Fruit fly (Drosophila melanogaster) whole organism, embryonic: ENCODE results near the gene Cont.

Source experiments
- Antp ChIP-seq: fragments of 200-800 bp; sonication (Bioruptor generic); optimal IDR thresholded peaks from 3 replicates; lab custom pipeline; 2016; ENCODE audit warnings: missing biosample characterization, missing genetic modification characterization
- Atf-2 ChIP-seq: fragments of 200-800 bp; sonication (Bioruptor generic); optimal IDR thresholded peaks from 2 replicates; lab custom pipeline; 2016; ENCODE audit warnings: missing biosample characterization, missing genetic modification characterization
- BEAF-32 ChIP-seq: fragments of 200-800 bp; sonication (Bioruptor generic); optimal IDR thresholded peaks from 3 replicates; lab custom pipeline; 2017; ENCODE audit warnings: missing biosample characterization, missing genetic modification characterization, mild to moderate bottlenecking, moderate library complexity, missing genetic modification reagents
- CG10431 ChIP-seq: fragments of 200-800 bp; sonication (Bioruptor generic); optimal IDR thresholded peaks from 3 replicates; lab custom pipeline; 2018; ENCODE audit warnings: missing biosample characterization, mild to moderate bottlenecking, missing genetic modification characterization
- CG10959 ChIP-seq: fragments of 200-800 bp; sonication (Bioruptor generic); IDR thresholded peaks from 2 replicates; pipeline ENCODE4 v1.3.6; 2022; ENCODE audit warnings: missing biosample characterization, missing genetic modification characterization
- CG11085 ChIP-seq: fragments of 200-800 bp; sonication (Bioruptor generic); IDR thresholded peaks from 2 replicates; pipeline ENCODE4 v1.3.6; 2022; ENCODE audit warnings: missing biosample characterization, missing genetic modification characterization
- CG11398 ChIP-seq: fragments of 200-800 bp; sonication (Bioruptor generic); optimal IDR thresholded peaks from 2 replicates; lab custom pipeline; 2016; ENCODE audit warnings: missing biosample characterization, missing genetic modification characterization
- CG12236 ChIP-seq: fragments of 200-800 bp; sonication (Bioruptor generic); optimal IDR thresholded peaks from 2 replicates; lab custom pipeline; 2016; ENCODE audit warnings: missing biosample characterization, missing genetic modification characterization
- CG12299 ChIP-seq: fragments of 200-800 bp; sonication (Bioruptor generic); optimal IDR thresholded peaks from 2 replicates; lab custom pipeline; 2018; ENCODE audit warnings: missing biosample characterization, mild to moderate bottlenecking, missing genetic modification characterization
- CG13287 ChIP-seq: fragments of 200-800 bp; sonication (Bioruptor generic); IDR thresholded peaks from 2 replicates; pipeline ENCODE4 v1.3.6; 2022; ENCODE audit warnings: missing biosample characterization, missing genetic modification characterization; ENCODE audit not compliant: partially characterized antibody
- CG14860 ChIP-seq: fragments of 200-800 bp; sonication (Bioruptor generic); IDR thresholded peaks from 3 replicates; pipeline ENCODE4 v1.3.6; 2022; ENCODE audit warnings: missing biosample characterization, missing genetic modification characterization; ENCODE audit not compliant: partially characterized antibody
- CG15011 ChIP-seq: fragments of 200-800 bp; sonication (Bioruptor generic); optimal IDR thresholded peaks from 3 replicates; lab custom pipeline; 2018; ENCODE audit warnings: missing biosample characterization, mild to moderate bottlenecking, missing genetic modification characterization
- CG15269 ChIP-seq: fragments of 200-800 bp; sonication (Bioruptor generic); optimal IDR thresholded peaks from 2 replicates; lab custom pipeline; 2018; ENCODE audit warnings: missing biosample characterization, mild to moderate bottlenecking, missing genetic modification characterization, moderate library complexity
- CG16813 ChIP-seq: fragments of 200-800 bp; sonication (Bioruptor generic); IDR thresholded peaks from 3 replicates; pipeline ENCODE4 v1.3.6; 2022; ENCODE audit warnings: missing biosample characterization, missing genetic modification characterization; ENCODE audit not compliant: partially characterized antibody
- CG18476 ChIP-seq: fragments of 200-800 bp; sonication (Bioruptor generic); optimal IDR thresholded peaks from 2 replicates; lab custom pipeline; 2016; ENCODE audit warnings: missing biosample characterization, mild to moderate bottlenecking, missing genetic modification characterization
- CG18599 ChIP-seq: fragments of 200-800 bp; sonication (Bioruptor generic); optimal IDR thresholded peaks from 3 replicates; lab custom pipeline; 2017; ENCODE audit warnings: missing biosample characterization, missing genetic modification characterization, mild to moderate bottlenecking, moderate library complexity, missing genetic modification reagents
- CG2120 ChIP-seq: fragments of 200-800 bp; sonication (Bioruptor generic); optimal IDR thresholded peaks from 3 replicates; lab custom pipeline; 2016; ENCODE audit warnings: missing biosample characterization, missing genetic modification characterization
- CG2199 ChIP-seq: fragments of 200-800 bp; sonication (Bioruptor generic); IDR thresholded peaks from 3 replicates; pipeline ENCODE4 v1.3.6; 2022; ENCODE audit warnings: missing biosample characterization, missing genetic modification characterization
- CG31388 ChIP-seq: fragments of 200-800 bp; sonication (Bioruptor generic); optimal IDR thresholded peaks from 2 replicates; lab custom pipeline; 2016; ENCODE audit warnings: missing biosample characterization, missing genetic modification characterization
- CG32532 ChIP-seq: fragments of 200-800 bp; sonication (Bioruptor generic); IDR thresholded peaks from 2 replicates; pipeline ENCODE4 v1.3.6; 2022; ENCODE audit warnings: missing biosample characterization, missing genetic modification characterization
- CG5953 ChIP-seq: fragments of 200-800 bp; sonication (Bioruptor generic); IDR thresholded peaks from 2 replicates; pipeline ENCODE4 v1.3.6; 2022; ENCODE audit warnings: missing biosample characterization, missing genetic modification characterization
- CG6683 ChIP-seq: fragments of 200-800 bp; sonication (Bioruptor generic); optimal IDR thresholded peaks from 2 replicates; lab custom pipeline; 2017; ENCODE audit warnings: missing biosample characterization, mild to moderate bottlenecking, missing genetic modification characterization, missing genetic modification reagents
- CG7271 ChIP-seq: fragments of 200-800 bp; sonication (Bioruptor generic); optimal IDR thresholded peaks from 2 replicates; lab custom pipeline; 2018; ENCODE audit warnings: missing biosample characterization, mild to moderate bottlenecking, missing genetic modification characterization, moderate library complexity
- CG8924 ChIP-seq: fragments of 200-800 bp; optimal IDR thresholded peaks from 3 replicates; lab custom pipeline; 2019; ENCODE audit warnings: missing biosample characterization, mild to moderate bottlenecking, missing genetic modification characterization, moderate library complexity
- Dek ChIP-seq: fragments of 200-800 bp; sonication (Bioruptor generic); optimal IDR thresholded peaks from 3 replicates; lab custom pipeline; 2019; ENCODE audit warnings: missing biosample characterization, mild to moderate bottlenecking, missing genetic modification characterization, moderate library complexity
- Gug ChIP-seq: fragments of 200-800 bp; sonication (Bioruptor generic); IDR thresholded peaks from 4 replicates; pipeline ENCODE4 v1.3.6; 2022; ENCODE audit warnings: missing biosample characterization, missing genetic modification characterization
- HmgZ ChIP-seq: fragments of 200-800 bp; sonication (Bioruptor generic); optimal IDR thresholded peaks from 2 replicates; lab custom pipeline; 2018; ENCODE audit warnings: missing biosample characterization, mild to moderate bottlenecking, missing genetic modification characterization
- Hr51 ChIP-seq, 2 experiments: fragments of 200-800 bp; sonication (Bioruptor generic); optimal IDR thresholded peaks; 2 replicates in 1 of 2; 3 replicates in 1 of 2; lab custom pipeline; 2016 to 2018; ENCODE audit warnings: missing biosample characterization in 2 of 2, missing genetic modification characterization in 2 of 2, mild to moderate bottlenecking in 1 of 2, moderate library complexity in 1 of 2
- Meics ChIP-seq: fragments of 200-800 bp; sonication (Bioruptor generic); optimal IDR thresholded peaks from 2 replicates; lab custom pipeline; 2017; ENCODE audit warnings: missing biosample characterization, mild to moderate bottlenecking, missing genetic modification characterization
- Mes4 ChIP-seq: fragments of 200-800 bp; sonication (Bioruptor generic); optimal IDR thresholded peaks from 2 replicates; lab custom pipeline; 2016; ENCODE audit warnings: missing biosample characterization, missing genetic modification characterization
- NfI ChIP-seq: fragments of 200-800 bp; sonication (Bioruptor generic); optimal IDR thresholded peaks from 3 replicates; lab custom pipeline; 2018; ENCODE audit warnings: missing biosample characterization, mild to moderate bottlenecking, missing genetic modification characterization, moderate library complexity
- Oaz ChIP-seq: fragments of 200-800 bp; sonication (Bioruptor generic); IDR thresholded peaks from 2 replicates; pipeline ENCODE4 v1.3.6; 2022; ENCODE audit warnings: missing biosample characterization, missing genetic modification characterization
- Rx ChIP-seq: fragments of 200-800 bp; sonication (Bioruptor generic); IDR thresholded peaks from 2 replicates; pipeline ENCODE4 v1.3.6; 2022; ENCODE audit warnings: missing biosample characterization, missing genetic modification characterization
- Taf1 ChIP-seq: fragments of 200-800 bp; sonication (Bioruptor generic); IDR thresholded peaks from 2 replicates; pipeline ENCODE4 v1.3.6; 2022; ENCODE audit warnings: missing biosample characterization, missing genetic modification characterization
- al ChIP-seq: fragments of 200-800 bp; sonication (Bioruptor generic); IDR thresholded peaks from 2 replicates; pipeline ENCODE4 v1.3.6; 2022; ENCODE audit warnings: missing biosample characterization, missing genetic modification characterization
- amos ChIP-seq: fragments of 200-800 bp; sonication (Bioruptor generic); IDR thresholded peaks from 2 replicates; pipeline ENCODE4 v1.3.6; 2022; ENCODE audit warnings: missing biosample characterization, missing genetic modification characterization; ENCODE audit not compliant: partially characterized antibody
- bsh ChIP-seq, 2 experiments: fragments of 200-800 bp; sonication (Bioruptor generic); optimal IDR thresholded peaks; 2 replicates each; lab custom pipeline; 2017 to 2018; ENCODE audit warnings: mild to moderate bottlenecking in 2 of 2, missing biosample characterization in 2 of 2, missing genetic modification characterization in 2 of 2, moderate library complexity in 1 of 2
- ci ChIP-seq: fragments of 200-800 bp; sonication (Bioruptor generic); IDR thresholded peaks from 3 replicates; pipeline ENCODE4 v1.3.6; 2022; ENCODE audit warnings: missing biosample characterization, missing genetic modification characterization
- danr ChIP-seq: fragments of 200-800 bp; sonication (Bioruptor generic); IDR thresholded peaks from 2 replicates; pipeline ENCODE4 v1.3.6; 2022; ENCODE audit warnings: missing biosample characterization, missing genetic modification characterization
- dm ChIP-seq: fragments of 200-800 bp; sonication (Bioruptor generic); optimal IDR thresholded peaks from 3 replicates; lab custom pipeline; 2016; ENCODE audit warnings: missing biosample characterization, missing genetic modification characterization
- ems ChIP-seq: fragments of 200-800 bp; sonication (Bioruptor generic); optimal IDR thresholded peaks from 3 replicates; lab custom pipeline; 2016; ENCODE audit warnings: missing biosample characterization, missing genetic modification characterization
- eyg ChIP-seq: fragments of 200-800 bp; sonication (Bioruptor generic); optimal IDR thresholded peaks from 3 replicates; lab custom pipeline; 2016; ENCODE audit warnings: missing biosample characterization, missing genetic modification characterization
- fd64A ChIP-seq: fragments of 200-800 bp; sonication (Bioruptor generic); optimal IDR thresholded peaks from 3 replicates; lab custom pipeline; 2018; ENCODE audit warnings: missing biosample characterization, mild to moderate bottlenecking, missing genetic modification characterization
- gce ChIP-seq: fragments of 200-800 bp; sonication (Bioruptor generic); IDR thresholded peaks from 3 replicates; pipeline ENCODE4 v1.3.6; 2022; ENCODE audit warnings: missing biosample characterization, missing genetic modification characterization
- gsb-n ChIP-seq: fragments of 200-800 bp; sonication (Bioruptor generic); optimal IDR thresholded peaks from 3 replicates; lab custom pipeline; 2018; ENCODE audit warnings: missing biosample characterization, mild to moderate bottlenecking, missing genetic modification characterization
- luna ChIP-seq: fragments of 200-800 bp; sonication (Bioruptor generic); optimal IDR thresholded peaks from 2 replicates; lab custom pipeline; 2016; ENCODE audit warnings: missing biosample characterization, missing genetic modification characterization
- pum ChIP-seq: fragments of 200-800 bp; sonication (Bioruptor generic); optimal IDR thresholded peaks from 2 replicates; lab custom pipeline; 2016; ENCODE audit warnings: missing biosample characterization, missing genetic modification characterization
- sc ChIP-seq, 3 experiments: fragments of >200 bp in 2 of 3; fragments of 200-800 bp in 1 of 3; sonication (Bioruptor generic) in 1 of 3; optimal IDR thresholded peaks; 2 replicates in 2 of 3; 3 replicates in 1 of 3; lab custom pipeline; 2017; ENCODE audit warnings: mild to moderate bottlenecking in 1 of 3, missing biosample characterization in 1 of 3, missing genetic modification characterization in 1 of 3, missing genetic modification reagents in 1 of 3
- tll ChIP-seq, 2 experiments: fragments of 200-800 bp in 1 of 2; fragments of >200 bp in 1 of 2; sonication (Bioruptor generic) in 1 of 2; optimal IDR thresholded peaks; 2 replicates each; lab custom pipeline; 2017 to 2019; ENCODE audit warnings: missing biosample characterization in 2 of 2, missing genetic modification characterization in 2 of 2, mild to moderate bottlenecking in 1 of 2, moderate library complexity in 1 of 2
- usp ChIP-seq: fragments of >200 bp; optimal IDR thresholded peaks from 2 replicates; lab custom pipeline; 2017; ENCODE audit warnings: missing biosample characterization, missing genetic modification characterization

Gene Cont

dm6 chr3R:4360668-4361110, 20.4 kb upstream of the Cont start (continued):
- TF ChIP-seq bsh (GFP tag; optimal IDR thresholded peaks at IDR 0.05; lab: Kevin White, UChicago) = no peak
- 0 out of 2 replicates have a peak, but pooled peaks have one; percentile 19 for TF ChIP-seq amos (GFP tag; lab: Robert Waterston, UW)
- no peak for TF ChIP-seq CG15269 (tag; lab: Kevin White, UChicago)
- TF ChIP-seq gce = no peak
- no peak for TF ChIP-seq CG2199 (GFP tag; lab: Robert Waterston, UW)
- TF ChIP-seq CG8924 (tag; lab: Kevin White, UChicago) = no peak
- peak; percentile 21 for TF ChIP-seq BEAF-32 (GFP tag; lab: Kevin White, UChicago)
- TF ChIP-seq eyg = no peak
- TF ChIP-seq CG12236 (GFP tag; lab: Kevin White, UChicago) = no peak
- no peak for TF ChIP-seq Mes4 (GFP tag; lab: Kevin White, UChicago)
- no peak for TF ChIP-seq Atf-2
- TF ChIP-seq CG6683 = no peak
- no peak for TF ChIP-seq CG10431 (GFP tag; lab: Kevin White, UChicago)
- TF ChIP-seq dm (GFP tag; lab: Kevin White, UChicago) = no peak
- no peak for TF ChIP-seq CG7271 (tag; lab: Kevin White, UChicago)
- no peak for TF ChIP-seq gsb-n (tag; lab: Kevin White, UChicago)
- no peak for TF ChIP-seq CG2120
- TF ChIP-seq al = no peak
- TF ChIP-seq tll (GFP tag; optimal IDR thresholded peaks at IDR 0.05; lab: Kevin White, UChicago) = no peak
- TF ChIP-seq CG31388 = no peak
- no peak for TF ChIP-seq HmgZ
- TF ChIP-seq CG13287 (GFP tag; lab: Robert Waterston, UW) = no peak; the same call in 1 of the 2 replicates
- peak in 1 of 2 experiments; percentile 54 for TF ChIP-seq Hr51 (GFP tag; optimal IDR thresholded peaks at IDR 0.05; lab: Kevin White, UChicago)
- TF ChIP-seq sc (optimal IDR thresholded peaks at IDR 0.05; lab: Kevin White, UChicago) = no peak
- no peak for TF ChIP-seq sc (GFP tag; optimal IDR thresholded peaks at IDR 0.05; lab: Kevin White, UChicago)
- no peak for TF ChIP-seq Gug (GFP tag; lab: Robert Waterston, UW)
- TF ChIP-seq Rx (GFP tag; lab: Robert Waterston, UW) = no peak
- no peak for TF ChIP-seq ems
- no peak for TF ChIP-seq Antp (GFP tag; lab: Kevin White, UChicago)
- TF ChIP-seq CG11398 (GFP tag; lab: Kevin White, UChicago) = no peak
- no peak for TF ChIP-seq CG5953 (GFP tag; lab: Robert Waterston, UW)
- no peak for TF ChIP-seq pum (GFP tag; lab: Kevin White, UChicago)
- TF ChIP-seq luna (GFP tag; lab: Kevin White, UChicago) = no peak
- no peak for TF ChIP-seq CG18476 (GFP tag; lab: Kevin White, UChicago)
- no peak for TF ChIP-seq ci (GFP tag; lab: Robert Waterston, UW)
- TF ChIP-seq CG15011 (GFP tag; lab: Kevin White, UChicago) = no peak
- TF ChIP-seq CG16813 = no peak
- no peak for TF ChIP-seq fd64A (GFP tag; lab: Kevin White, UChicago)
- TF ChIP-seq CG18599 (GFP tag; lab: Kevin White, UChicago) = peak; percentile 41
- no peak for TF ChIP-seq Dek (tag; lab: Kevin White, UChicago)
- no peak for TF ChIP-seq danr
- TF ChIP-seq CG14860 (GFP tag; lab: Robert Waterston, UW) = no peak
- TF ChIP-seq CG32532 (GFP tag; lab: Robert Waterston, UW) = peak; percentile 34; the same call in 1 of the 2 replicates
- TF ChIP-seq Meics (GFP tag; lab: Kevin White, UChicago) = no peak
- no peak for TF ChIP-seq CG11085 (GFP tag; lab: Robert Waterston, UW)
- no peak for TF ChIP-seq CG10959 (GFP tag; lab: Robert Waterston, UW)
- TF ChIP-seq usp (GFP tag; lab: Kevin White, UChicago) = no peak
- TF ChIP-seq CG12299 = no peak
- peak; percentile 10 for TF ChIP-seq NfI (GFP tag; lab: Kevin White, UChicago)
- TF ChIP-seq Oaz = no peak
- TF ChIP-seq Taf1 (GFP tag; lab: Robert Waterston, UW) = no peak
